Fruit fly (Drosophila melanogaster): ENCODE results near the gene CG33177.

The CG33177 gene

DNA sequence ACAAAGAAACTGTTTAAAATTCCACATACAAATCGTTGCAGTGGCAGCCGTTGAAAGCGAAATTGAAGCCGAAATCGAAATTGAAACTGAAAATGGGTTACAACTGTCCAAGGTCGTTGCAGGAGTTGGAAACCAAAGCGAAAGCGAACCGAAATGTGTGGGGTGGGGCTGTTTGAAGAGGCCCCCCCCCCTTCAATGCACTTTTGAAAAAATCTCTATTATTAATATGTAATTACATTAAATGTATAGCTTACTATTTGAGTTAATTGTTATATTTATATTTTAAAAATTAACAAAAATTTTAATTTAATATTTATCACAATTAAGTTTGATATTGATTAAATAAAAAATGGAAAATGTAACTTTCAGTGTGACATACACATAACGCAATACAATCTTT is 40.5 kb downstream of the CG33177 start (continued):
- peak in 1 of 2 experiments; percentile 22 for TF ChIP-seq Hr78 (GFP tag; optimal IDR thresholded peaks at IDR 0.05)
- no peak for TF ChIP-seq rib (GFP tag; IDR thresholded peaks at IDR 0.05)
- no peak for TF ChIP-seq jigr1 (GFP tag; IDR thresholded peaks at IDR 0.05)
- no peak for TF ChIP-seq ftz-f1 (GFP tag; optimal IDR thresholded peaks at IDR 0.05)
- TF ChIP-seq GATAe (GFP tag; conservative IDR thresholded peaks at IDR 0.05) = no peak
- TF ChIP-seq slp2 (GFP tag; optimal IDR thresholded peaks at IDR 0.05) = no peak
- TF ChIP-seq pnt (GFP tag; optimal IDR thresholded peaks at IDR 0.05) = no peak
- TF ChIP-seq CG11504 (tag; optimal IDR thresholded peaks at IDR 0.05) = peak; percentile 73
- TF ChIP-seq Aef1 (GFP tag; IDR thresholded peaks at IDR 0.05) = no peak
- no peak for TF ChIP-seq HmgD (GFP tag; optimal IDR thresholded peaks at IDR 0.05)
- TF ChIP-seq CG17829 (tag; optimal IDR thresholded peaks at IDR 0.05) = peak; percentile 33
- no peak for TF ChIP-seq Antp (GFP tag; optimal IDR thresholded peaks at IDR 0.05)
- no peak for TF ChIP-seq pum (GFP tag; optimal IDR thresholded peaks at IDR 0.05)
- TF ChIP-seq CG32767 (GFP tag; IDR thresholded peaks at IDR 0.05) = no peak
- peak; percentile 45 for TF ChIP-seq CG10979 (tag; optimal IDR thresholded peaks at IDR 0.05)
- TF ChIP-seq sqz (GFP tag; optimal IDR thresholded peaks at IDR 0.05) = no peak
- no peak for TF ChIP-seq al (GFP tag; IDR thresholded peaks at IDR 0.05)
- no peak for TF ChIP-seq CG43689 (GFP tag; IDR thresholded peaks at IDR 0.05)
- TF ChIP-seq CG10431 (GFP tag; optimal IDR thresholded peaks at IDR 0.05) = no peak
- no peak for TF ChIP-seq Hr39 (optimal IDR thresholded peaks at IDR 0.05)
- no peak for TF ChIP-seq CG11456 (GFP tag; IDR thresholded peaks at IDR 0.05)
- peak; percentile 47 for TF ChIP-seq oc (tag; optimal IDR thresholded peaks at IDR 0.05)
- no peak for TF ChIP-seq B-H1 (GFP tag; IDR thresholded peaks at IDR 0.05)
- TF ChIP-seq zfh2 (GFP tag; optimal IDR thresholded peaks at IDR 0.05) = no peak
- no peak for TF ChIP-seq CG9876 (GFP tag; optimal IDR thresholded peaks at IDR 0.05)
- TF ChIP-seq Drgx (GFP tag; IDR thresholded peaks at IDR 0.05) = no peak
- 0 out of 2 replicates have a peak, but pooled peaks have one; percentile 14 for TF ChIP-seq wor (GFP tag; IDR thresholded peaks at IDR 0.05)
- TF ChIP-seq pzg (GFP tag; optimal IDR thresholded peaks at IDR 0.05) = no peak
- TF ChIP-seq CG4707 (GFP tag; optimal IDR thresholded peaks at IDR 0.05) = no peak
- TF ChIP-seq Ada2b (GFP tag; IDR thresholded peaks at IDR 0.05) = no peak
- no peak for TF ChIP-seq unc-4 (GFP tag; IDR thresholded peaks at IDR 0.05; ENCODE audit: partially characterized antibody)
- no peak for TF ChIP-seq CG6254 (GFP tag; optimal IDR thresholded peaks at IDR 0.05)
- peak; percentile 54 for TF ChIP-seq Sox100B (GFP tag; optimal IDR thresholded peaks at IDR 0.05)
- no peak for TF ChIP-seq NfI (GFP tag; optimal IDR thresholded peaks at IDR 0.05)
- TF ChIP-seq CG12299 (tag; optimal IDR thresholded peaks at IDR 0.05) = no peak
- peak; percentile 70 for TF ChIP-seq CG31441 (GFP tag; IDR thresholded peaks at IDR 0.05)
- no peak for TF ChIP-seq amos (GFP tag; IDR thresholded peaks at IDR 0.05; ENCODE audit: partially characterized antibody)
- TF ChIP-seq tgo (GFP tag; IDR thresholded peaks at IDR 0.05) = peak; percentile 39; the same call in 1 of the 3 replicates
- no peak for TF ChIP-seq CG16779 (GFP tag; IDR thresholded peaks at IDR 0.05)
- TF ChIP-seq insv (GFP tag; optimal IDR thresholded peaks at IDR 0.05) = no peak
- no peak for TF ChIP-seq psq (GFP tag; optimal IDR thresholded peaks at IDR 0.05)
- no peak for TF ChIP-seq maf-S (GFP tag; optimal IDR thresholded peaks at IDR 0.05)
- TF ChIP-seq CG17912 (GFP tag; optimal IDR thresholded peaks at IDR 0.05) = no peak
- TF ChIP-seq Dll (GFP tag; IDR thresholded peaks at IDR 0.05; ENCODE audit: partially characterized antibody) = no peak
- no peak for TF ChIP-seq CG32532 (GFP tag; IDR thresholded peaks at IDR 0.05)
- no peak for TF ChIP-seq inv (GFP tag; IDR thresholded peaks at IDR 0.05; ENCODE audit: partially characterized antibody)
- TF ChIP-seq CG13894 (tag; optimal IDR thresholded peaks at IDR 0.05) = no peak
- TF ChIP-seq Sin3A (optimal IDR thresholded peaks at IDR 0.05) = no peak
- no peak for TF ChIP-seq CG1792 (GFP tag; optimal IDR thresholded peaks at IDR 0.05)
- TF ChIP-seq Asciz (GFP tag; optimal IDR thresholded peaks at IDR 0.05) = peak; percentile 28
- TF ChIP-seq H2.0 (GFP tag; IDR thresholded peaks at IDR 0.05) = no peak
- no peak for TF ChIP-seq CG12219 (GFP tag; optimal IDR thresholded peaks at IDR 0.05)
- TF ChIP-seq CG33213 (GFP tag; optimal IDR thresholded peaks at IDR 0.05) = no peak

Measured in whole organism, embryonic.